Fruit fly (Drosophila melanogaster) whole organism, embryonic: Measurements from ENCODE around the gene ash1.

Source experiments
- Aef1 ChIP-seq: fragments of 200-800 bp; sonication (Bioruptor generic); IDR thresholded peaks from 3 replicates; pipeline ENCODE4 v1.3.6; 2022; ENCODE audit warnings: missing biosample characterization, missing genetic modification characterization
- C15 ChIP-seq: fragments of 200-800 bp; sonication (Bioruptor generic); IDR thresholded peaks from 3 replicates; pipeline ENCODE4 v1.3.6; 2022; ENCODE audit warnings: missing biosample characterization, missing genetic modification characterization
- CG10209 ChIP-seq: fragments of 200-800 bp; sonication (Bioruptor generic); optimal IDR thresholded peaks from 3 replicates; lab custom pipeline; 2017; ENCODE audit warnings: missing biosample characterization, mild to moderate bottlenecking, missing genetic modification characterization, missing genetic modification reagents
- CG10267 ChIP-seq: fragments of 200-800 bp; sonication (Bioruptor generic); optimal IDR thresholded peaks from 2 replicates; lab custom pipeline; 2018; ENCODE audit warnings: missing biosample characterization, mild to moderate bottlenecking, missing genetic modification characterization, moderate library complexity
- CG10321 ChIP-seq: fragments of 200-800 bp; sonication (Bioruptor generic); IDR thresholded peaks from 2 replicates; pipeline ENCODE4 v1.3.6; 2022; ENCODE audit warnings: missing biosample characterization, missing genetic modification characterization
- CG11093 ChIP-seq: fragments of 200-800 bp; sonication (Bioruptor generic); IDR thresholded peaks from 3 replicates; pipeline ENCODE4 v1.3.6; 2022; ENCODE audit warnings: missing biosample characterization, missing genetic modification characterization
- CG11398 ChIP-seq: fragments of 200-800 bp; sonication (Bioruptor generic); optimal IDR thresholded peaks from 2 replicates; lab custom pipeline; 2016; ENCODE audit warnings: missing biosample characterization, missing genetic modification characterization
- CG11504 ChIP-seq: fragments of 200-800 bp; sonication (Bioruptor generic); optimal IDR thresholded peaks from 3 replicates; lab custom pipeline; 2019; ENCODE audit warnings: missing biosample characterization, mild to moderate bottlenecking, missing genetic modification characterization, moderate library complexity
- CG12236 ChIP-seq: fragments of 200-800 bp; sonication (Bioruptor generic); optimal IDR thresholded peaks from 2 replicates; lab custom pipeline; 2016; ENCODE audit warnings: missing biosample characterization, missing genetic modification characterization
- CG12391 ChIP-seq: fragments of 200-800 bp; sonication (Bioruptor generic); optimal IDR thresholded peaks from 3 replicates; lab custom pipeline; 2018; ENCODE audit warnings: missing biosample characterization, mild to moderate bottlenecking, missing genetic modification characterization, moderate library complexity
- CG13296 ChIP-seq: fragments of 200-800 bp; sonication (Bioruptor generic); optimal IDR thresholded peaks from 3 replicates; lab custom pipeline; 2018; ENCODE audit warnings: missing biosample characterization, mild to moderate bottlenecking, missing genetic modification characterization
- CG15696 ChIP-seq: fragments of 200-800 bp; sonication (Bioruptor generic); optimal IDR thresholded peaks from 2 replicates; lab custom pipeline; 2019; ENCODE audit warnings: missing biosample characterization, mild to moderate bottlenecking, missing genetic modification characterization, moderate library complexity
- CG32767 ChIP-seq: fragments of 200-800 bp; sonication (Bioruptor generic); IDR thresholded peaks from 2 replicates; pipeline ENCODE4 v1.3.6; 2022; ENCODE audit warnings: missing biosample characterization, missing genetic modification characterization
- CG3995 ChIP-seq: fragments of 200-800 bp; sonication (Bioruptor generic); optimal IDR thresholded peaks from 3 replicates; lab custom pipeline; 2016; ENCODE audit warnings: missing biosample characterization, missing genetic modification characterization
- CG4617 ChIP-seq: fragments of 200-800 bp; sonication (Bioruptor generic); optimal IDR thresholded peaks from 3 replicates; lab custom pipeline; 2016; ENCODE audit warnings: missing biosample characterization, missing genetic modification characterization, borderline replicate concordance
- CG6813 ChIP-seq: fragments of 200-800 bp; sonication (Bioruptor generic); optimal IDR thresholded peaks from 2 replicates; lab custom pipeline; 2017; ENCODE audit warnings: missing biosample characterization, missing genetic modification characterization, mild to moderate bottlenecking, moderate library complexity, missing genetic modification reagents
- CG7357 ChIP-seq: fragments of 200-800 bp; sonication (Bioruptor generic); IDR thresholded peaks from 3 replicates; pipeline ENCODE4 v1.3.6; 2022; ENCODE audit warnings: missing biosample characterization, missing genetic modification characterization
- CG7786 ChIP-seq: fragments of 200-800 bp; sonication (Bioruptor generic); optimal IDR thresholded peaks from 2 replicates; lab custom pipeline; 2016; ENCODE audit warnings: missing biosample characterization, missing genetic modification characterization
- CG7987 ChIP-seq: fragments of 200-800 bp; sonication (Bioruptor generic); optimal IDR thresholded peaks from 2 replicates; lab custom pipeline; 2018; ENCODE audit warnings: missing biosample characterization, mild to moderate bottlenecking, missing genetic modification characterization, moderate library complexity
- CG8478 ChIP-seq: fragments of >200 bp; optimal IDR thresholded peaks from 2 replicates; lab custom pipeline; 2018
- Dref ChIP-seq: fragments of 200-800 bp; sonication (Bioruptor generic); IDR thresholded peaks from 2 replicates; pipeline ENCODE4 v1.3.6; 2022; ENCODE audit warnings: missing biosample characterization, missing genetic modification characterization
- E2f1 ChIP-seq: fragments of 200-800 bp; sonication (Bioruptor generic); IDR thresholded peaks from 2 replicates; pipeline ENCODE4 v1.3.6; 2022; ENCODE audit warnings: missing biosample characterization, missing genetic modification characterization
- HLHmδ ChIP-seq: fragments of 200-800 bp; sonication (Bioruptor generic); optimal IDR thresholded peaks from 2 replicates; lab custom pipeline; 2018; ENCODE audit warnings: missing biosample characterization, mild to moderate bottlenecking, missing genetic modification characterization, moderate library complexity
- Hr3 ChIP-seq: fragments of 200-800 bp; sonication (Bioruptor generic); optimal IDR thresholded peaks from 3 replicates; lab custom pipeline; 2016; ENCODE audit warnings: missing biosample characterization, missing genetic modification characterization
- Hr51 ChIP-seq, 2 experiments: fragments of 200-800 bp; sonication (Bioruptor generic); optimal IDR thresholded peaks; 2 replicates in 1 of 2; 3 replicates in 1 of 2; lab custom pipeline; 2016 to 2018; ENCODE audit warnings: missing biosample characterization in 2 of 2, missing genetic modification characterization in 2 of 2, mild to moderate bottlenecking in 1 of 2, moderate library complexity in 1 of 2
- Nf-YA ChIP-seq: fragments of 200-800 bp; sonication (Bioruptor generic); IDR thresholded peaks from 2 replicates; pipeline ENCODE4 v1.3.6; 2022; ENCODE audit warnings: missing biosample characterization, missing genetic modification characterization
- Optix ChIP-seq: fragments of 200-800 bp; sonication (Bioruptor generic); IDR thresholded peaks from 3 replicates; pipeline ENCODE4 v1.3.6; 2022; ENCODE audit warnings: missing biosample characterization, missing genetic modification characterization
- Stat92E ChIP-seq, 3 experiments: fragments of >200 bp in 2 of 3; fragments of 200-800 bp in 1 of 3; sonication (Bioruptor generic) in 1 of 3; optimal IDR thresholded peaks; 2 replicates each; lab custom pipeline; 2017 to 2019; ENCODE audit warnings: missing biosample characterization in 3 of 3, missing genetic modification characterization in 3 of 3, mild to moderate bottlenecking in 1 of 3, moderate library complexity in 1 of 3
- YL-1 ChIP-seq: fragments of 200-800 bp; sonication (Bioruptor generic); optimal IDR thresholded peaks from 3 replicates; lab custom pipeline; 2017; ENCODE audit warnings: missing biosample characterization, mild to moderate bottlenecking, missing genetic modification characterization
- ap ChIP-seq: fragments of 200-800 bp; sonication (Bioruptor generic); IDR thresholded peaks from 2 replicates; pipeline ENCODE4 v1.3.6; 2022; ENCODE audit warnings: missing biosample characterization, missing genetic modification characterization
- ash1 ChIP-seq: fragments of 200-800 bp; sonication (Bioruptor generic); optimal IDR thresholded peaks from 2 replicates; lab custom pipeline; 2018; ENCODE audit warnings: missing biosample characterization, mild to moderate bottlenecking, missing genetic modification characterization
- crc ChIP-seq: fragments of 200-800 bp; sonication (Bioruptor generic); optimal IDR thresholded peaks from 2 replicates; lab custom pipeline; 2016; ENCODE audit warnings: missing biosample characterization, missing genetic modification characterization
- en ChIP-seq: fragments of 200-800 bp; sonication (Bioruptor generic); optimal IDR thresholded peaks from 2 replicates; lab custom pipeline; 2016; ENCODE audit warnings: missing biosample characterization, missing genetic modification characterization
- ewg ChIP-seq: fragments of 200-800 bp; sonication (Bioruptor generic); optimal IDR thresholded peaks from 3 replicates; lab custom pipeline; 2017; ENCODE audit warnings: mild to moderate bottlenecking, missing biosample characterization, missing genetic modification reagents, missing genetic modification characterization
- fd102C ChIP-seq: fragments of 200-800 bp; sonication (Bioruptor generic); optimal IDR thresholded peaks from 2 replicates; lab custom pipeline; 2018; ENCODE audit warnings: missing biosample characterization, mild to moderate bottlenecking, missing genetic modification characterization, moderate library complexity
- gcm2 ChIP-seq: fragments of 200-800 bp; sonication (Bioruptor generic); optimal IDR thresholded peaks from 2 replicates; lab custom pipeline; 2016; ENCODE audit warnings: missing biosample characterization, missing genetic modification characterization
- gfzf ChIP-seq: fragments of 200-800 bp; sonication (Bioruptor generic); optimal IDR thresholded peaks from 2 replicates; lab custom pipeline; 2016; ENCODE audit warnings: missing biosample characterization, mild to moderate bottlenecking, missing genetic modification characterization, moderate library complexity
- gt ChIP-seq: fragments of 200-800 bp; sonication (Bioruptor generic); IDR thresholded peaks from 2 replicates; pipeline ENCODE4 v1.3.6; 2022; ENCODE audit warnings: missing biosample characterization, missing genetic modification characterization
- knrl ChIP-seq: fragments of 200-800 bp; sonication (Bioruptor generic); IDR thresholded peaks from 3 replicates; pipeline ENCODE4 v1.3.6; 2022; ENCODE audit warnings: missing biosample characterization, missing genetic modification characterization; ENCODE audit not compliant: partially characterized antibody
- mam ChIP-seq: fragments of 200-800 bp; sonication (Bioruptor generic); optimal IDR thresholded peaks from 3 replicates; lab custom pipeline; 2016; ENCODE audit warnings: missing biosample characterization, missing genetic modification characterization
- nau ChIP-seq: fragments of 200-800 bp; sonication (Bioruptor generic); optimal IDR thresholded peaks from 3 replicates; lab custom pipeline; 2017; ENCODE audit warnings: missing biosample characterization, mild to moderate bottlenecking, missing genetic modification characterization, missing genetic modification reagents
- prd ChIP-seq, 3 experiments: fragments of >200 bp in 2 of 3; fragments of 200-800 bp in 1 of 3; sonication (Bioruptor generic) in 1 of 3; optimal IDR thresholded peaks in 2 of 3; IDR thresholded peaks in 1 of 3; 2 replicates in 2 of 3; 3 replicates in 1 of 3; pipeline versions ENCODE4 v1.3.6 to Lab custom; 2017 to 2022; ENCODE audit warnings: missing biosample characterization in 1 of 3, missing genetic modification characterization in 1 of 3
- psq ChIP-seq: fragments of 200-800 bp; sonication (Bioruptor generic); optimal IDR thresholded peaks from 2 replicates; lab custom pipeline; 2017; ENCODE audit warnings: missing biosample characterization, missing genetic modification characterization
- sc ChIP-seq, 3 experiments: fragments of >200 bp in 2 of 3; fragments of 200-800 bp in 1 of 3; sonication (Bioruptor generic) in 1 of 3; optimal IDR thresholded peaks; 2 replicates in 2 of 3; 3 replicates in 1 of 3; lab custom pipeline; 2017; ENCODE audit warnings: mild to moderate bottlenecking in 1 of 3, missing biosample characterization in 1 of 3, missing genetic modification characterization in 1 of 3, missing genetic modification reagents in 1 of 3
- scrt ChIP-seq: fragments of 200-800 bp; sonication (Bioruptor generic); optimal IDR thresholded peaks from 2 replicates; lab custom pipeline; 2018; ENCODE audit warnings: missing biosample characterization, mild to moderate bottlenecking, missing genetic modification characterization, moderate library complexity
- slou ChIP-seq: fragments of 200-800 bp; sonication (Bioruptor generic); optimal IDR thresholded peaks from 3 replicates; lab custom pipeline; 2016; ENCODE audit warnings: missing biosample characterization, missing genetic modification characterization
- tna ChIP-seq: fragments of 200-800 bp; sonication (Bioruptor generic); IDR thresholded peaks from 2 replicates; pipeline ENCODE4 v1.3.6; 2022; ENCODE audit warnings: missing biosample characterization, missing genetic modification characterization; ENCODE audit not compliant: partially characterized antibody
- vvl ChIP-seq: fragments of 200-800 bp; sonication (Bioruptor generic); IDR thresholded peaks from 2 replicates; pipeline ENCODE4 v1.3.6; 2022; ENCODE audit warnings: missing biosample characterization, missing genetic modification characterization

The ash1 gene

dm6 chr3L:19634788-19635448 lies 36.4 kb upstream of the ash1 start (continued):
- TF ChIP-seq CG7987 (GFP tag; lab: Kevin White, UChicago) (no peak), CG12236 (GFP tag; lab: Kevin White, UChicago) (no peak), Dref (no peak), Optix (GFP tag; lab: Robert Waterston, UW) (no peak), HLHmδ (GFP tag; lab: Kevin White, UChicago) (no peak), nau (no peak), CG3995 (GFP tag; lab: Kevin White, UChicago) (no peak), CG13296 (peak; percentile 81), gcm2 (no peak), CG7357 (GFP tag; lab: Robert Waterston, UW) (peak; percentile 75; the same call in 2 of the 3 replicates), CG4617 (no peak), CG6813 (GFP tag; lab: Kevin White, UChicago) (peak; percentile 67), knrl (GFP tag; lab: Robert Waterston, UW) (no peak), CG8478 (lab: Kevin White, UChicago) (no peak), CG32767 (GFP tag; lab: Robert Waterston, UW) (peak; percentile 26; the same call in 1 of the 2 replicates), Hr51 (GFP tag; optimal IDR thresholded peaks at IDR 0.05; lab: Kevin White, UChicago) (peak in 1 of 2 experiments; percentile 77), en (GFP tag; lab: Kevin White, UChicago) (no peak), Stat92E (GFP tag; optimal IDR thresholded peaks at IDR 0.05; lab: Kevin White, UChicago) (no peak), CG11504 (tag; lab: Kevin White, UChicago) (peak; percentile 90), CG10267 (tag; lab: Kevin White, UChicago) (peak; percentile 84), vvl (GFP tag; lab: Robert Waterston, UW) (peak; percentile 78), Hr3 (peak; percentile 63), ewg (GFP tag; lab: Kevin White, UChicago) (no peak), CG10321 (GFP tag; lab: Robert Waterston, UW) (peak; percentile 55), YL-1 (GFP tag; lab: Kevin White, UChicago) (peak; percentile 22), gt (GFP tag; lab: Robert Waterston, UW) (no peak), gfzf (GFP tag; lab: Kevin White, UChicago) (no peak), tna (GFP tag; lab: Robert Waterston, UW) (no peak), slou (GFP tag; lab: Kevin White, UChicago) (peak; percentile 70), CG12391 (tag; lab: Kevin White, UChicago) (peak; percentile 82), fd102C (GFP tag; lab: Kevin White, UChicago) (no peak), C15 (GFP tag; lab: Robert Waterston, UW) (0 out of 3 replicates have a peak, but pooled peaks have one; percentile 50), psq (peak; percentile 85), mam (GFP tag; lab: Kevin White, UChicago) (no peak), ash1 (GFP tag; lab: Kevin White, UChicago) (no peak), sc (optimal IDR thresholded peaks at IDR 0.05; lab: Kevin White, UChicago) (no peak), sc (GFP tag; optimal IDR thresholded peaks at IDR 0.05; lab: Kevin White, UChicago) (no peak), CG11093 (GFP tag; lab: Robert Waterston, UW) (no peak; the same call in 2 of the 3 replicates), prd (optimal IDR thresholded peaks at IDR 0.05; lab: Kevin White, UChicago) (no peak), prd (GFP tag; IDR thresholded peaks at IDR 0.05; lab: Robert Waterston, UW) (peak; percentile 79), Aef1 (GFP tag; lab: Robert Waterston, UW) (peak; percentile 74), Nf-YA (0 out of 2 replicates have a peak, but pooled peaks have one; percentile 39), CG10209 (GFP tag; lab: Kevin White, UChicago) (peak; percentile 56), CG7786 (GFP tag; lab: Kevin White, UChicago) (no peak), E2f1 (peak; percentile 84), ap (GFP tag; lab: Robert Waterston, UW) (no peak; the same call in 1 of the 2 replicates), CG15696 (peak; percentile 64), crc (GFP tag; lab: Kevin White, UChicago) (no peak), CG11398 (GFP tag; lab: Kevin White, UChicago) (no peak), scrt (GFP tag; lab: Kevin White, UChicago) (peak; percentile 56)
